Worm (Caenorhabditis elegans) whole organism, early embryonic: Measurements from ENCODE around the gene oac-6.

Experiments
- F13C5.2 ChIP-seq: sonication (generic microtip); optimal IDR thresholded peaks from 2 replicates; lab custom pipeline; 2017; ENCODE audit warnings: mild to moderate bottlenecking, missing genetic modification characterization, inconsistent platforms, missing compliant biosample characterization
- aly-1 ChIP-seq: sonication (generic microtip); optimal IDR thresholded peaks from 2 replicates; lab custom pipeline; 2016; ENCODE audit warnings: missing genetic modification characterization, missing compliant biosample characterization
- ama-1 ChIP-seq: fragments of 150-350 bp; optimal IDR thresholded peaks from 2 replicates; lab custom pipeline; 2014
- tra-4 ChIP-seq: sonication (generic microtip); optimal IDR thresholded peaks from 2 replicates; lab custom pipeline; 2017; ENCODE audit warnings: missing genetic modification characterization, missing compliant biosample characterization

DNA sequence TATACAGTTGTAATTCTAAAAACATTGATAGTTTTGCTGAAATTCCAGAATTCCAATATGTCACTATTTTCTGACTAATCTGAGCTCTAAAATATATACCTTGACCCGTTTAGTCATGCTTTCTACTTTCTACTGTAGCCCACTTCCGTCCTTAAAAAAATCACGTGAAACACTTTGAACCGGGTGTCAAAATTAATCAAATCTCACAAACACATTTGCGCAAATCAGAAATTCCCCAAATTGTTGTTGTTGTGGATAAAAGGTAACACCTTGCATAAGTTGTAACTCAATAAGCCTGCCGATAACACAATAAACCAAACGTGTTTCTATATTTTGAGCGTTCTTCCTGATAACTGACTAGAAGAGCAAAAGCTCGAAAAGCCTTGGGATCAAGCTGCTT lies 4.7 kb downstream of the oac-6 start, which contains the start of gene srxa-7:
- TF ChIP-seq aly-1 (tag; lab: Kevin White, UChicago) = no peak
- TF ChIP-seq tra-4 (tag; lab: Kevin White, UChicago) = no peak
- TF ChIP-seq F13C5.2 = no peak
- no peak for TF ChIP-seq ama-1 (lab: Kevin White, UChicago)
